Worm (Caenorhabditis elegans) whole organism, early embryonic: ENCODE data around the gene C45B11.9.

Source experiments
- B0310.2 ChIP-seq: sonication (generic microtip); optimal IDR thresholded peaks from 2 replicates; lab custom pipeline; 2016; ENCODE audit warnings: mild to moderate bottlenecking, missing genetic modification characterization, missing compliant biosample characterization
- F13C5.2 ChIP-seq: sonication (generic microtip); optimal IDR thresholded peaks from 2 replicates; lab custom pipeline; 2017; ENCODE audit warnings: mild to moderate bottlenecking, missing genetic modification characterization, inconsistent platforms, missing compliant biosample characterization
- aly-1 ChIP-seq: sonication (generic microtip); optimal IDR thresholded peaks from 2 replicates; lab custom pipeline; 2016; ENCODE audit warnings: missing genetic modification characterization, missing compliant biosample characterization
- ama-1 ChIP-seq: fragments of 150-350 bp; optimal IDR thresholded peaks from 2 replicates; lab custom pipeline; 2014
- ceh-13 ChIP-seq: fragments of 200-800 bp; sonication (Bioruptor generic); optimal IDR thresholded peaks from 2 replicates; lab custom pipeline; 2018; ENCODE audit warnings: mild to moderate bottlenecking, missing genetic modification characterization, missing compliant biosample characterization
- ceh-36 ChIP-seq: sonication (generic microtip); optimal IDR thresholded peaks from 2 replicates; lab custom pipeline; 2016; ENCODE audit warnings: missing genetic modification characterization, inconsistent platforms, missing compliant biosample characterization
- ets-7 ChIP-seq: sonication (generic microtip); optimal IDR thresholded peaks from 2 replicates; lab custom pipeline; 2016; ENCODE audit warnings: missing genotype, missing genetic modification characterization, missing compliant biosample characterization
- flt-1 ChIP-seq: fragments of 200-800 bp; sonication (Bioruptor generic); IDR thresholded peaks from 2 replicates; pipeline ENCODE4 v1.3.6; 2022; ENCODE audit warnings: missing genetic modification characterization, missing compliant biosample characterization
- hmbx-1 ChIP-seq: sonication (generic microtip); optimal IDR thresholded peaks from 2 replicates; lab custom pipeline; 2016; ENCODE audit warnings: mild to moderate bottlenecking, missing genetic modification characterization, missing compliant biosample characterization
- hmg-4 ChIP-seq: fragments of 200-800 bp; sonication (Bioruptor generic); optimal IDR thresholded peaks from 2 replicates; lab custom pipeline; 2018; ENCODE audit warnings: mild to moderate bottlenecking, missing genetic modification characterization, missing compliant biosample characterization
- hnd-1 ChIP-seq: sonication (generic microtip); optimal IDR thresholded peaks from 2 replicates; lab custom pipeline; 2016; ENCODE audit warnings: missing genetic modification characterization, missing compliant biosample characterization
- pes-1 ChIP-seq: fragments of 200-800 bp; sonication (Bioruptor generic); IDR thresholded peaks from 2 replicates; pipeline ENCODE4 v1.3.6; 2022; ENCODE audit warnings: missing genetic modification reagents, missing genetic modification characterization, missing compliant biosample characterization
- scrt-1 ChIP-seq: fragments of 200-800 bp; sonication (Bioruptor generic); IDR thresholded peaks from 2 replicates; pipeline ENCODE4 v1.3.6; 2022; ENCODE audit warnings: missing genetic modification characterization, missing compliant biosample characterization
- sea-1 ChIP-seq: fragments of 200-800 bp; sonication (Bioruptor generic); conservative IDR thresholded peaks from 2 replicates; pipeline ENCODE4 v1.3.6; 2022; ENCODE audit warnings: missing genetic modification characterization, missing compliant biosample characterization
- tbx-11 ChIP-seq: fragments of 200-800 bp; sonication (Bioruptor generic); IDR thresholded peaks from 2 replicates; pipeline ENCODE4 v1.3.6; 2022; ENCODE audit warnings: missing genetic modification characterization, missing compliant biosample characterization
- tbx-37 ChIP-seq: fragments of 200-800 bp; sonication (Bioruptor generic); conservative IDR thresholded peaks from 2 replicates; pipeline ENCODE4 v1.3.6; 2022; ENCODE audit warnings: missing genetic modification reagents, missing genetic modification characterization, missing compliant biosample characterization
- tra-4 ChIP-seq: sonication (generic microtip); optimal IDR thresholded peaks from 2 replicates; lab custom pipeline; 2017; ENCODE audit warnings: missing genetic modification characterization, missing compliant biosample characterization

C45B11.9 gene

ce11 chrV:11082475-11082874 lies 42.4 kb downstream of the C45B11.9 start:
- TF ChIP-seq flt-1 (GFP tag; lab: Robert Waterston, UW) (no peak), ceh-13 (no peak), tbx-11 (no peak), aly-1 (tag; lab: Kevin White, UChicago) (no peak), scrt-1 (GFP tag; lab: Robert Waterston, UW) (no peak), sea-1 (GFP tag; lab: Robert Waterston, UW) (no peak), ceh-36 (tag; lab: Kevin White, UChicago) (no peak), F13C5.2 (tag; lab: Kevin White, UChicago) (no peak), B0310.2 (no peak), ets-7 (tag; lab: Kevin White, UChicago) (no peak), ama-1 (no peak), hmbx-1 (no peak), tbx-37 (no peak)

- TF ChIP-seq F13C5.2 (tag; lab: Kevin White, UChicago): no peak
- TF ChIP-seq ceh-36 (tag; lab: Kevin White, UChicago): no peak
- no peak for TF ChIP-seq flt-1 (GFP tag; lab: Robert Waterston, UW)
- no peak for TF ChIP-seq hmbx-1
- TF ChIP-seq pes-1 (GFP tag; lab: Robert Waterston, UW): no peak
- TF ChIP-seq hmg-4 (GFP tag; lab: Kevin White, UChicago): no peak
- no peak for TF ChIP-seq sea-1 (GFP tag; lab: Robert Waterston, UW)
- TF ChIP-seq aly-1 (tag; lab: Kevin White, UChicago): no peak
- no peak for TF ChIP-seq scrt-1 (GFP tag; lab: Robert Waterston, UW)
- TF ChIP-seq tbx-11: no peak
- TF ChIP-seq ets-7 (tag; lab: Kevin White, UChicago): no peak
Measured at ce11 chrV:11082964-11083363, 42.8 kb downstream of the C45B11.9 start.

- TF ChIP-seq pes-1 (GFP tag; lab: Robert Waterston, UW) (no peak), scrt-1 (GFP tag; lab: Robert Waterston, UW) (no peak), F13C5.2 (tag; lab: Kevin White, UChicago) (peak; percentile 35), hnd-1 (no peak), sea-1 (GFP tag; lab: Robert Waterston, UW) (no peak), ama-1 (no peak), tbx-11 (no peak), hmg-4 (GFP tag; lab: Kevin White, UChicago) (peak; percentile 22), ceh-13 (no peak), ceh-36 (tag; lab: Kevin White, UChicago) (no peak), tbx-37 (no peak)
Measured at ce11 chrV:11083691-11084090, 43.6 kb downstream of the C45B11.9 start.

DNA sequence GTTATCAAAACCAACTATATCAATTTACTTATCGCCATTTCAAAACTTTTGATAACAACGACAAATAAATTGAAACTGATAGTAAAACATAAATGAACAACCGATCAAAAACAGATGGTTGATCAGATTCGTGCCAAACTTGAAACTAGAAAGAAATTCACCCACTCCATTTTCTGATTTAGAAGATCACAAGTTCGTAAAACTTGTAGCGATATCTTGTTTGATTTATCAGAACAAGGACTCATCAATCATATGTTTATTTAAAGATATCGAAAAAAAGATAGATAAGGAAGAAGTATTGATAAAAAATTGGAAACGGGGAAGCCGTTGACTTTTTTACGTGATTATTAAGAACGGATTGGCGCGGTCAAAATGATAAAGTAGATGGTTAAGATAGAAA lies 47.0 kb downstream of the C45B11.9 start:
- TF ChIP-seq tra-4 (tag; lab: Kevin White, UChicago) (no peak), ets-7 (tag; lab: Kevin White, UChicago) (no peak), ceh-13 (no peak), tbx-11 (no peak), hmbx-1 (no peak), tbx-37 (no peak), ceh-36 (tag; lab: Kevin White, UChicago) (no peak), pes-1 (GFP tag; lab: Robert Waterston, UW) (no peak), sea-1 (GFP tag; lab: Robert Waterston, UW) (no peak), F13C5.2 (tag; lab: Kevin White, UChicago) (no peak), B0310.2 (no peak), hnd-1 (no peak)

DNA sequence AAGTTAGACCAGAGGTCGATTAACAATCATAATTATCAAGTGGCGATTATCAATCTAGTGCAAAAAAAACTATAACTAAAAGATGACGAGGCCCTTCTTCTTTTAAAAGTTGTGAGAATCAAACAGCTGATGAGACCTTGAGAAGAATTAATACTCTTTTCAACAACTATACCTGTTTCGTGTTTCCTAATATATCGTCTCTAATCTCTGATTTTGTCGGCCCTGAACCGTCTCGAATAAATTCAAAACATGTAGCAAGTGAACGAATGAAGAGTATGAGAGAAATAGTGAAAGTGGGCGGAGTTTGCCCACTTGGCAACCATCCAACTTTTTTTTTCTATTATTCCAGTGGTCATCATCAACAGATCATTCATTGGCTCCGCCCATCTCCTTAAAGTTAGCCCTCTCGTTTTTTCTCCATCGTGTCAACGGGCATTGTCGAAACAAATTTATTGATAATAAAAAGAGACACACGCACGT lies 47.4 kb downstream of the C45B11.9 start, which contains the start of gene Y42A5A.1:
Gene Y42A5A.1 (plus strand): TSS at position 430 of the 480 bp plus-strand sequence.
- TF ChIP-seq scrt-1 (GFP tag; lab: Robert Waterston, UW): no peak
- TF ChIP-seq hmbx-1: no peak
- no peak for TF ChIP-seq F13C5.2 (tag; lab: Kevin White, UChicago)
- TF ChIP-seq sea-1 (GFP tag; lab: Robert Waterston, UW): no peak
